Fruit fly (Drosophila melanogaster) whole organism, larva: ENCODE measurements around the gene gskt.

ENCODE experiments used
- noc ChIP-seq: fragments of 200-800 bp; sonication (Bioruptor generic); optimal IDR thresholded peaks from 3 replicates; lab custom pipeline; 2019; ENCODE audit warnings: missing biosample characterization, mild to moderate bottlenecking, missing genetic modification characterization, moderate library complexity

The gskt gene

dm6 chr3R:31372127-31372526 is at the start of gene gskt:
TSS of gene gskt (plus strand) at chr3R:31372427.
- TF ChIP-seq noc (tag; lab: Kevin White, UChicago): no peak

- TF ChIP-seq noc (tag; lab: Kevin White, UChicago): no peak
Measured at dm6 chr3R:31324474-31324873, 47.8 kb upstream of the gskt start.

dm6 chr3R:31325055-31325454 is 47.2 kb upstream of the gskt start:
- no peak for TF ChIP-seq noc (tag; lab: Kevin White, UChicago)

dm6 chr3R:31329809-31330208 is 42.4 kb upstream of the gskt start:
- no peak for TF ChIP-seq noc (tag; lab: Kevin White, UChicago)

- TF ChIP-seq noc (tag; lab: Kevin White, UChicago): no peak
Measured at dm6 chr3R:31336291-31336690, 35.9 kb upstream of the gskt start.

- TF ChIP-seq noc (tag; lab: Kevin White, UChicago): no peak
Measured at dm6 chr3R:31339818-31340217, 32.4 kb upstream of the gskt start.

- no peak for TF ChIP-seq noc (tag; lab: Kevin White, UChicago)
Measured at dm6 chr3R:31340769-31341168, 31.5 kb upstream of the gskt start.

dm6 chr3R:31342574-31342973 is 29.7 kb upstream of the gskt start:
- TF ChIP-seq noc (tag; lab: Kevin White, UChicago): no peak

- TF ChIP-seq noc (tag; lab: Kevin White, UChicago): no peak
Measured at dm6 chr3R:31345626-31346025, 26.6 kb upstream of the gskt start.

- no peak for TF ChIP-seq noc (tag; lab: Kevin White, UChicago)
Measured at dm6 chr3R:31346657-31347056, 25.6 kb upstream of the gskt start.

- no peak for TF ChIP-seq noc (tag; lab: Kevin White, UChicago)
Measured at dm6 chr3R:31363615-31364014, 8.6 kb upstream of the gskt start.

- TF ChIP-seq noc (tag; lab: Kevin White, UChicago): no peak
Measured at dm6 chr3R:31369054-31369453, 3.2 kb upstream of the gskt start.

- TF ChIP-seq noc (tag; lab: Kevin White, UChicago): no peak
Measured at dm6 chr3R:31370204-31370603, 2.0 kb upstream of the gskt start.

- no peak for TF ChIP-seq noc (tag; lab: Kevin White, UChicago)
Measured at dm6 chr3R:31380489-31380888, 8.3 kb downstream of the gskt start.

- TF ChIP-seq noc (tag; lab: Kevin White, UChicago): no peak
Measured at dm6 chr3R:31381216-31381688, 9.0 kb downstream of the gskt start.

- TF ChIP-seq noc (tag; lab: Kevin White, UChicago): no peak
Measured at dm6 chr3R:31381861-31382260, 9.6 kb downstream of the gskt start, which contains the start of gene CG1607. TSS of gene CG1607 (plus strand) at chr3R:31382109.

dm6 chr3R:31384108-31384507 is 11.9 kb downstream of the gskt start:
- peak; percentile 93 for TF ChIP-seq noc (tag; lab: Kevin White, UChicago)

- no peak for TF ChIP-seq noc (tag; lab: Kevin White, UChicago)
Measured at dm6 chr3R:31385820-31386330, 13.6 kb downstream of the gskt start.
